Fruit fly (Drosophila melanogaster): ENCODE data around the gene PolG1.
A peak's percentile ranks its signal among the peaks of the same experiment; 100 is the strongest.

PolG1 gene

DNA sequence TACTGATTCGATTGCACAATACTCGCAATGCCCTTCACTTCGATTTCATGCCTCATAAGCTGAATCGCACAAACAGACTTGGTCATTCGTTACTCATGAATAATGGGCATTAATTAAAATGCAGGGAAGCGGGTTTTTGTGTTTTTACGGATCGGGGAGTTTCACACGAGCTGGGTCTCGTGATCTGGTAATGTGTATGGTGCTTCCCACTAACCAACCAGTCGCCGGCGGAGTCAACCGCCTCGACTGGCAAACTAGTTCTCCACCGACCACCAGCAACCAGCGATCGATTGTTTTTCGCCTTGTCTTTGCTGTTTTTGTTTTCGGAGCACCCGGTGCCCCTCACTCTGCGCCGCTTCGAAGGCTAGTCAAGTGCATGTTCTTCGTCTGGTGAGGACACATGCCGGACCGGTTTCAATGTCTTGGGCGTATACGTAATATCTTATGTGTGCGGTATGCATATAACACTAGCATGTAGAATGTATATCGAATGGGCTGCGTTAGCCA lies 23.0 kb downstream of the PolG1 start (continued):
- no peak for TF ChIP-seq cas (GFP tag; IDR thresholded peaks at IDR 0.05)
- no peak for TF ChIP-seq caup (GFP tag; optimal IDR thresholded peaks at IDR 0.05; ENCODE audit: severe bottlenecking)
- TF ChIP-seq CG31388 (GFP tag; optimal IDR thresholded peaks at IDR 0.05) = no peak
- no peak for TF ChIP-seq Xrp1 (GFP tag; IDR thresholded peaks at IDR 0.05)
- TF ChIP-seq shn (GFP tag; optimal IDR thresholded peaks at IDR 0.05) = no peak
- no peak for TF ChIP-seq CG3065 (GFP tag; optimal IDR thresholded peaks at IDR 0.05)
- no peak for TF ChIP-seq CG10543 (GFP tag; optimal IDR thresholded peaks at IDR 0.05)
- TF ChIP-seq Jarid2 (GFP tag; optimal IDR thresholded peaks at IDR 0.05) = no peak
- TF ChIP-seq pita (GFP tag; optimal IDR thresholded peaks at IDR 0.05) = no peak
- TF ChIP-seq sqz (GFP tag; optimal IDR thresholded peaks at IDR 0.05) = peak; percentile 50
- TF ChIP-seq gt (GFP tag; IDR thresholded peaks at IDR 0.05) = no peak
- TF ChIP-seq crol (GFP tag; IDR thresholded peaks at IDR 0.05) = peak; percentile 20; the same call in 1 of the 2 replicates
- TF ChIP-seq pb (GFP tag; optimal IDR thresholded peaks at IDR 0.05) = no peak
- TF ChIP-seq usp (GFP tag; optimal IDR thresholded peaks at IDR 0.05) = no peak
- TF ChIP-seq nom (GFP tag; optimal IDR thresholded peaks at IDR 0.05) = peak; percentile 60
- TF ChIP-seq sob (GFP tag; IDR thresholded peaks at IDR 0.05) = no peak
- TF ChIP-seq Meics (GFP tag; optimal IDR thresholded peaks at IDR 0.05) = no peak
- TF ChIP-seq CHES-1-like (GFP tag; optimal IDR thresholded peaks at IDR 0.05) = no peak
- no peak for TF ChIP-seq CG4707 (GFP tag; optimal IDR thresholded peaks at IDR 0.05)
- no peak for TF ChIP-seq CG34376 (GFP tag; optimal IDR thresholded peaks at IDR 0.05)
- peak; percentile 89 for TF ChIP-seq cwo (GFP tag; optimal IDR thresholded peaks at IDR 0.05)
- no peak for TF ChIP-seq yki (optimal IDR thresholded peaks at IDR 0.05)
- no peak for TF ChIP-seq CG17829 (tag; optimal IDR thresholded peaks at IDR 0.05)
- TF ChIP-seq D19B (GFP tag; optimal IDR thresholded peaks at IDR 0.05) = no peak
- no peak for TF ChIP-seq CG6854 (GFP tag; optimal IDR thresholded peaks at IDR 0.05)
- TF ChIP-seq CG12071 (GFP tag; optimal IDR thresholded peaks at IDR 0.05) = no peak
- no peak for TF ChIP-seq luna (GFP tag; optimal IDR thresholded peaks at IDR 0.05)
- peak; percentile 46; the same call in 1 of the 2 replicates for TF ChIP-seq onecut (GFP tag; IDR thresholded peaks at IDR 0.05)
- no peak for TF ChIP-seq fd64A (GFP tag; optimal IDR thresholded peaks at IDR 0.05)
- peak; percentile 89 for TF ChIP-seq CG10274 (GFP tag; optimal IDR thresholded peaks at IDR 0.05)
- no peak for TF ChIP-seq Hsf (GFP tag; optimal IDR thresholded peaks at IDR 0.05)
- no peak for TF ChIP-seq CG17361 (GFP tag; IDR thresholded peaks at IDR 0.05)
- no peak for TF ChIP-seq CG31365 (tag; optimal IDR thresholded peaks at IDR 0.05)
- TF ChIP-seq CG6654 (GFP tag; optimal IDR thresholded peaks at IDR 0.05) = no peak
- no peak for TF ChIP-seq Fer2 (tag; optimal IDR thresholded peaks at IDR 0.05)
- TF ChIP-seq Dbx (GFP tag; IDR thresholded peaks at IDR 0.05) = no peak
- TF ChIP-seq crp (GFP tag; optimal IDR thresholded peaks at IDR 0.05) = no peak
- peak; percentile 74 for TF ChIP-seq CG12769 (tag; optimal IDR thresholded peaks at IDR 0.05)
- TF ChIP-seq CG6683 (GFP tag; optimal IDR thresholded peaks at IDR 0.05) = no peak
- TF ChIP-seq Med (GFP tag) = peak; percentile 11
- no peak for TF ChIP-seq Hr78 (GFP tag; optimal IDR thresholded peaks at IDR 0.05)
- TF ChIP-seq CG31224 (GFP tag; IDR thresholded peaks at IDR 0.05) = 0 out of 2 replicates have a peak, but pooled peaks have one; percentile 7
- TF ChIP-seq stc (GFP tag; IDR thresholded peaks at IDR 0.05) = no peak
- no peak for TF ChIP-seq grn (GFP tag; optimal IDR thresholded peaks at IDR 0.05)

All from whole organism, embryonic.